Worm (Caenorhabditis elegans) whole organism, L1 larva: ENCODE results near the gene E02H4.6.

Experiments used
- C04F5.9 ChIP-seq: sonication (generic microtip); optimal IDR thresholded peaks from 2 replicates; lab custom pipeline; 2016; ENCODE audit warnings: missing genetic modification characterization, missing compliant biosample characterization
- F16B12.6 ChIP-seq: fragments of 150-350 bp; optimal IDR thresholded peaks from 2 replicates; lab custom pipeline; 2014; ENCODE audit warnings: missing biosample characterization, missing genetic modification characterization
- Y116A8C.19 ChIP-seq: sonication (generic microtip); optimal IDR thresholded peaks from 2 replicates; lab custom pipeline; 2016; ENCODE audit warnings: missing compliant biosample characterization, missing genetic modification characterization, borderline replicate concordance
- alr-1 ChIP-seq: fragments of 200-800 bp; sonication (Bioruptor generic); optimal IDR thresholded peaks from 2 replicates; lab custom pipeline; 2018; ENCODE audit warnings: borderline replicate concordance, mild to moderate bottlenecking, missing genetic modification characterization, missing compliant biosample characterization
- blmp-1 ChIP-seq: fragments of 150-350 bp; optimal IDR thresholded peaks from 2 replicates; lab custom pipeline; 2014; ENCODE audit warnings: missing biosample characterization, missing genetic modification characterization
- ceh-63 ChIP-seq: fragments of 200-800 bp; sonication (Bioruptor generic); optimal IDR thresholded peaks from 2 replicates; lab custom pipeline; 2018; ENCODE audit warnings: mild to moderate bottlenecking, missing genetic modification characterization, missing compliant biosample characterization
- ceh-8 ChIP-seq: fragments of 200-800 bp; sonication (Bioruptor generic); optimal IDR thresholded peaks from 2 replicates; lab custom pipeline; 2018; ENCODE audit warnings: mild to moderate bottlenecking, missing genetic modification characterization, moderate library complexity, missing compliant biosample characterization
- dpl-1 ChIP-seq, 3 experiments: fragments of 150-350 bp in 2 of 3; sonication (generic microtip) in 1 of 3; optimal IDR thresholded peaks; 2 replicates each; lab custom pipeline; 2014 to 2017; ENCODE audit warnings: missing biosample characterization in 3 of 3, missing genetic modification characterization in 3 of 3, missing genetic modification reagents in 3 of 3
- dsc-1 ChIP-seq: sonication (generic microtip); optimal IDR thresholded peaks from 2 replicates; lab custom pipeline; 2016; ENCODE audit warnings: mild to moderate bottlenecking, missing genetic modification characterization, missing compliant biosample characterization
- efl-1 ChIP-seq, 4 experiments: fragments of 150-350 bp; optimal IDR thresholded peaks in 3 of 4; peaks in 1 of 4; 1 replicate in 1 of 4; 2 replicates in 3 of 4; lab custom pipeline; 2014; ENCODE audit warnings: missing biosample characterization in 2 of 4, missing genetic modification characterization in 2 of 4, missing genetic modification reagents in 2 of 4
- egl-13 ChIP-seq: sonication (generic microtip); optimal IDR thresholded peaks from 2 replicates; lab custom pipeline; 2016; ENCODE audit warnings: missing genotype, missing genetic modification reagents, missing genetic modification characterization, missing compliant biosample characterization
- elt-2 ChIP-seq: sonication (generic microtip); optimal IDR thresholded peaks from 2 replicates; lab custom pipeline; 2016; ENCODE audit warnings: missing genetic modification characterization, mild to moderate bottlenecking, inconsistent platforms, missing compliant biosample characterization, missing genetic modification reagents
- elt-3 ChIP-seq, 6 experiments: fragments of 150-350 bp in 1 of 6; sonication (generic microtip); optimal IDR thresholded peaks; 2 replicates each; lab custom pipeline; 2017 to 2018; ENCODE audit warnings: missing biosample characterization in 6 of 6, missing genetic modification characterization in 6 of 6, inconsistent platforms in 1 of 6
- hpl-2 ChIP-seq: fragments of 150-350 bp; optimal IDR thresholded peaks from 2 replicates; lab custom pipeline; 2014; ENCODE audit warnings: missing biosample characterization, missing genetic modification reagents, missing genetic modification characterization
- irx-1 ChIP-seq: sonication (generic microtip); optimal IDR thresholded peaks from 2 replicates; lab custom pipeline; 2016; ENCODE audit warnings: missing genetic modification characterization, missing compliant biosample characterization
- isw-1 ChIP-seq: fragments of 200-800 bp; sonication (Bioruptor generic); IDR thresholded peaks from 2 replicates; pipeline ENCODE4 v1.3.6; 2022; ENCODE audit warnings: missing genetic modification characterization, missing compliant biosample characterization
- lin-35 ChIP-seq, 2 experiments: fragments of 150-350 bp; optimal IDR thresholded peaks; 2 replicates each; lab custom pipeline; 2014; ENCODE audit warnings: missing biosample characterization in 2 of 2, missing genetic modification characterization in 2 of 2, missing genetic modification reagents in 2 of 2
- lin-39 ChIP-seq: fragments of 150-350 bp; optimal IDR thresholded peaks from 2 replicates; lab custom pipeline; 2014; ENCODE audit warnings: missing biosample characterization, missing genetic modification reagents, missing genetic modification characterization
- lir-3 ChIP-seq: sonication (generic microtip); optimal IDR thresholded peaks from 2 replicates; lab custom pipeline; 2016; ENCODE audit warnings: mild to moderate bottlenecking, missing genetic modification characterization, moderate library complexity, missing compliant biosample characterization; ENCODE audit not compliant: poor library complexity
- mab-9 ChIP-seq: fragments of 200-800 bp; sonication (Bioruptor generic); IDR thresholded peaks from 2 replicates; pipeline ENCODE4 v1.3.6; 2022; ENCODE audit warnings: missing genetic modification reagents, missing genetic modification characterization, missing compliant biosample characterization
- mdl-1 ChIP-seq, 2 experiments: fragments of 150-350 bp; optimal IDR thresholded peaks; 2 replicates each; lab custom pipeline; 2014 to 2017; ENCODE audit warnings: missing biosample characterization in 2 of 2, missing genetic modification characterization in 2 of 2, inconsistent platforms in 1 of 2
- mef-2 ChIP-seq: fragments of 150-350 bp; optimal IDR thresholded peaks from 2 replicates; lab custom pipeline; 2014; ENCODE audit warnings: missing biosample characterization, missing genetic modification characterization
- mep-1 ChIP-seq: fragments of 150-350 bp; optimal IDR thresholded peaks from 2 replicates; lab custom pipeline; 2014; ENCODE audit warnings: missing biosample characterization, missing genetic modification characterization
- nhr-11 ChIP-seq: fragments of 150-350 bp; optimal IDR thresholded peaks from 2 replicates; lab custom pipeline; 2014; ENCODE audit warnings: missing biosample characterization, missing genetic modification characterization
- nhr-12 ChIP-seq: sonication (generic microtip); optimal IDR thresholded peaks from 2 replicates; lab custom pipeline; 2017; ENCODE audit warnings: missing biosample characterization, missing genetic modification characterization
- nhr-20 ChIP-seq: sonication (generic microtip); optimal IDR thresholded peaks from 2 replicates; lab custom pipeline; 2016; ENCODE audit warnings: mild to moderate bottlenecking, missing genetic modification characterization, missing compliant biosample characterization
- nhr-77 ChIP-seq: fragments of 150-350 bp; optimal IDR thresholded peaks from 2 replicates; lab custom pipeline; 2014; ENCODE audit warnings: missing biosample characterization, missing genetic modification characterization
- pqm-1 ChIP-seq: sonication (generic microtip); optimal IDR thresholded peaks from 3 replicates; lab custom pipeline; 2017; ENCODE audit warnings: missing biosample characterization, missing genetic modification characterization
- skn-1 ChIP-seq: fragments of 150-350 bp; optimal IDR thresholded peaks from 2 replicates; lab custom pipeline; 2014; ENCODE audit warnings: missing biosample characterization, missing genetic modification characterization
- sox-4 ChIP-seq: sonication (generic microtip); optimal IDR thresholded peaks from 2 replicates; lab custom pipeline; 2016; ENCODE audit warnings: missing genetic modification characterization, missing compliant biosample characterization
- unc-30 ChIP-seq: sonication (generic microtip); optimal IDR thresholded peaks from 2 replicates; lab custom pipeline; 2017; ENCODE audit warnings: missing biosample characterization, missing genetic modification characterization
- xbp-1 ChIP-seq: sonication (generic microtip); optimal IDR thresholded peaks from 2 replicates; lab custom pipeline; 2016; ENCODE audit warnings: missing genetic modification characterization, missing compliant biosample characterization
- ztf-11 ChIP-seq, 2 experiments: sonication (generic microtip); optimal IDR thresholded peaks; 2 replicates each; lab custom pipeline; 2016 to 2017; ENCODE audit warnings: missing genetic modification characterization in 2 of 2, missing biosample characterization in 1 of 2, missing compliant biosample characterization in 1 of 2
- ztf-4 ChIP-seq: fragments of 150-350 bp; optimal IDR thresholded peaks from 2 replicates; lab custom pipeline; 2014; ENCODE audit warnings: missing biosample characterization, missing genetic modification characterization

The E02H4.6 gene

ce11 chrX:14214520-14215023 lies 37.4 kb downstream of the E02H4.6 start, which contains the start of gene K06G5.1 (continued):
- TF ChIP-seq lir-3 (tag; lab: Kevin White, UChicago) (no peak), xbp-1 (tag; lab: Kevin White, UChicago) (no peak), nhr-20 (tag; lab: Kevin White, UChicago) (peak; percentile 20), mab-9 (GFP tag; lab: Robert Waterston, UW) (no peak), elt-3 (tag; optimal IDR thresholded peaks at IDR 0.05; lab: Kevin White, UChicago) (no peak), F16B12.6 (no peak), nhr-11 (no peak), unc-30 (no peak), hpl-2 (GFP tag; lab: Kevin White, UChicago) (peak; percentile 14), ztf-4 (tag; lab: Kevin White, UChicago) (no peak), ztf-11 (tag; optimal IDR thresholded peaks at IDR 0.05; lab: Kevin White, UChicago) (no peak), egl-13 (tag; lab: Kevin White, UChicago) (no peak), lin-39 (tag; lab: Kevin White, UChicago) (no peak), mef-2 (no peak), elt-2 (tag; lab: Kevin White, UChicago) (peak; percentile 98), ceh-8 (GFP tag; lab: Kevin White, UChicago) (no peak), irx-1 (no peak)

ce11 chrX:14213314-14213713 lies 38.6 kb downstream of the E02H4.6 start:
- no peak for TF ChIP-seq nhr-12 (tag; lab: Kevin White, UChicago)
- TF ChIP-seq elt-2 (tag; lab: Kevin White, UChicago) = peak; percentile 29
- TF ChIP-seq, all 84 proteins: peak for 1

- TF ChIP-seq pqm-1 (tag; lab: Kevin White, UChicago) (peak; percentile 46), elt-2 (tag; lab: Kevin White, UChicago) (peak; percentile 78), dsc-1 (tag; lab: Kevin White, UChicago) (no peak)
Observed at ce11 chrX:14207942-14208341, 44.0 kb downstream of the E02H4.6 start, which contains the start of gene ceh-37. ceh-37 (minus strand) TSS chrX:14208000.

ce11 chrX:14206321-14206720 lies 45.6 kb downstream of the E02H4.6 start:
- TF ChIP-seq skn-1 (tag; lab: Kevin White, UChicago) = no peak
- TF ChIP-seq Y116A8C.19 (tag; lab: Kevin White, UChicago) = no peak
- peak; percentile 49 for TF ChIP-seq elt-2 (tag; lab: Kevin White, UChicago)
- no peak for TF ChIP-seq isw-1 (GFP tag; lab: Robert Waterston, UW)
- no peak for TF ChIP-seq nhr-20 (tag; lab: Kevin White, UChicago)
- no peak for TF ChIP-seq C04F5.9 (tag; lab: Kevin White, UChicago)
- TF ChIP-seq ztf-11 (tag; optimal IDR thresholded peaks at IDR 0.05; lab: Kevin White, UChicago) = no peak
- no peak for TF ChIP-seq nhr-77 (tag; lab: Kevin White, UChicago)
- TF ChIP-seq alr-1 (tag; lab: Kevin White, UChicago) = no peak
- peak in 1 of 2 experiments; percentile 16 for TF ChIP-seq lin-35 (GFP tag; optimal IDR thresholded peaks at IDR 0.05; lab: Kevin White, UChicago)
- TF ChIP-seq sox-4 (tag; lab: Kevin White, UChicago) = no peak
- no peak for TF ChIP-seq efl-1 (optimal IDR thresholded peaks at IDR 0.05; lab: Kevin White, UChicago)
- TF ChIP-seq efl-1 (GFP tag; optimal IDR thresholded peaks at IDR 0.05 in 1 of 2; lab: Kevin White, UChicago) = peak in 1 of 2 experiments; percentile 44
- TF ChIP-seq mep-1 (tag; lab: Kevin White, UChicago) = no peak
- no peak for TF ChIP-seq dpl-1 (GFP tag; optimal IDR thresholded peaks at IDR 0.05; lab: Kevin White, UChicago)
- TF ChIP-seq blmp-1 (tag; lab: Kevin White, UChicago) = no peak
- TF ChIP-seq ceh-63 (GFP tag; lab: Kevin White, UChicago) = no peak
- TF ChIP-seq mdl-1 (tag; optimal IDR thresholded peaks at IDR 0.05; lab: Kevin White, UChicago) = no peak
